Worm (Caenorhabditis elegans): ENCODE results near the gene srx-134.

DNA sequence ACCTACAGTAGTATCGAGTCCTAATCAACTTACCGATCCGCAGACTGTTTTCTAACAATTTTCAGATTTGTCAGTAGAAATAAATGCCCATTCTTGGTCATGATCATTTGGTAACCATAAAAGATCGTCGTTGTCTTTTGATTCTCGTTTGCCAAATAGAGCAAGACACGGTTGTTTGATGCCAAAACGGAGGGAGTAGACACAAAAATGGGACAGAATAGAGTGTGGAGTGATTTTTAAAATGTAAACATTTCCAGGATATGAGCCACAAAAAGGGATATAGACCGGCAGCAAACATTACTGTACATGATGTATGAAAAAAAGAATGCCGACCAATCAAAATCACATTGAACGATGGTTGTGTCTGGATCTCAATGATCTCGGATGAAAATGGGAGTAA lies 39.4 kb downstream of the srx-134 start, which contains the start of gene F55B12.2:
- TF ChIP-seq nhr-237 (tag; optimal IDR thresholded peaks at IDR 0.05) (no peak), lin-13 (tag; optimal IDR thresholded peaks at IDR 0.05) (no peak), ceh-83 (GFP tag; optimal IDR thresholded peaks at IDR 0.05) (no peak), ztf-11 (tag; optimal IDR thresholded peaks at IDR 0.05) (no peak), lin-32 (GFP tag; optimal IDR thresholded peaks at IDR 0.05) (no peak), ces-1 (GFP tag; optimal IDR thresholded peaks at IDR 0.05) (no peak), mep-1 (tag; optimal IDR thresholded peaks at IDR 0.05) (no peak), flh-1 (GFP tag; optimal IDR thresholded peaks at IDR 0.05) (no peak), sem-2 (GFP tag; optimal IDR thresholded peaks at IDR 0.05) (no peak), nhr-12 (tag; optimal IDR thresholded peaks at IDR 0.05) (no peak)

All from whole organism, mixed stage, embryonic.